Worm (Caenorhabditis elegans): ENCODE results near the gene gst-36.

gst-36 gene

DNA sequence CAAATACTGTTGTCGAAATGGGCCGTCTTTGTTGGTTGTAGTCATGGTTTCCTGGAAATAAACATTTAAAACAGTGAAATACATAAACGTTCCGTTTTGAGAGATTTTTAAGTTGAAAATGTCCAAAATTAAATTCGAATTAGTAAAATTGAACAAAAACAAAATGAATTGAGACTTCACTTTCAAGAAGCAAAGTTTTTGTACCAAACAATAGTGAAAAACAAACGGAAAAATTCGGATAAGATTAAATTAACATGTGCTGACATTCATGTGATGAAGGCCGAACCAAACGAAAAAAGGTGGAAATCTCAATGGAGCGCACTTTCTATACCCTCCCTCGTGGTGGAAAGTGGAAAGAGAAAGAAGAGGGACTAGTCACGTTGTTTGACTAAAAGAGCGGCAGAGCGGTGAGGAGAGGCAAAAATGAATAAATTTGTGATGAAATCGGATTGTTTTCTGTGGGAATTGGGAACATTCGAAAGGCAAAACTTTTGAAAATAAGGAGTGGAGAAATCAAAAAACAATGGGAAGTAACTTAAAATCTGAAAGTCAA is 24.7 kb downstream of the gst-36 start, which contains the start of gene ipla-2 (continued):
- peak; percentile 32 for TF ChIP-seq ceh-8 (GFP tag; optimal IDR thresholded peaks at IDR 0.05)
- TF ChIP-seq dsc-1 (tag; optimal IDR thresholded peaks at IDR 0.05): peak; percentile 15
- TF ChIP-seq aha-1 (tag; optimal IDR thresholded peaks at IDR 0.05): no peak
- TF ChIP-seq C04F5.9 (tag; optimal IDR thresholded peaks at IDR 0.05): no peak
- TF ChIP-seq blmp-1 (tag; optimal IDR thresholded peaks at IDR 0.05): peak; percentile 80
- TF ChIP-seq elt-2 (tag; optimal IDR thresholded peaks at IDR 0.05): no peak
- no peak for TF ChIP-seq ceh-90 (tag; optimal IDR thresholded peaks at IDR 0.05)
- TF ChIP-seq snpc-4 (tag; optimal IDR thresholded peaks at IDR 0.05): peak; percentile 32
- peak; percentile 17 for TF ChIP-seq pax-3 (tag; optimal IDR thresholded peaks at IDR 0.05)
- TF ChIP-seq ama-1 (optimal IDR thresholded peaks at IDR 0.05): no peak
- peak; percentile 15 for TF ChIP-seq egl-13 (tag; optimal IDR thresholded peaks at IDR 0.05)
- TF ChIP-seq nhr-90 (tag; optimal IDR thresholded peaks at IDR 0.05; ENCODE audit: poor library complexity): peak; percentile 28
- TF ChIP-seq nhr-20 (tag; optimal IDR thresholded peaks at IDR 0.05): peak; percentile 78
- no peak for TF ChIP-seq fkh-4 (tag; optimal IDR thresholded peaks at IDR 0.05; ENCODE audit: borderline replicate concordance)
- TF ChIP-seq lin-13 (GFP tag; optimal IDR thresholded peaks at IDR 0.05): peak; percentile 67
- peak; percentile 94 for TF ChIP-seq lin-14 (GFP tag; optimal IDR thresholded peaks at IDR 0.05)
- peak; percentile 23 for TF ChIP-seq isw-1 (GFP tag; IDR thresholded peaks at IDR 0.05)
- TF ChIP-seq efl-1 (optimal IDR thresholded peaks at IDR 0.05): peak; percentile 26 to 30
- TF ChIP-seq efl-1 (GFP tag; optimal IDR thresholded peaks at IDR 0.05 in 1 of 2): peak; percentile 34 to 65
- no peak for TF ChIP-seq sup-37 (GFP tag; optimal IDR thresholded peaks at IDR 0.05)
- TF ChIP-seq nhr-11 (tag; optimal IDR thresholded peaks at IDR 0.05): no peak
- peak; percentile 39; the same call in 1 of the 2 replicates for TF ChIP-seq nhr-19 (GFP tag; conservative IDR thresholded peaks at IDR 0.05)
- TF ChIP-seq nhr-77 (tag; optimal IDR thresholded peaks at IDR 0.05): no peak

- TF ChIP-seq unc-62 (GFP tag; optimal IDR thresholded peaks at IDR 0.05): no peak
- TF ChIP-seq grh-1 (GFP tag; IDR thresholded peaks at IDR 0.05): no peak
- TF ChIP-seq nhr-71 (tag; optimal IDR thresholded peaks at IDR 0.05): peak; percentile 40
- no peak for TF ChIP-seq pqm-1 (tag; optimal IDR thresholded peaks at IDR 0.05)
- TF ChIP-seq F16B12.6 (tag; optimal IDR thresholded peaks at IDR 0.05): no peak
- TF ChIP-seq mef-2 (tag; optimal IDR thresholded peaks at IDR 0.05): no peak
- TF ChIP-seq lin-39 (tag; optimal IDR thresholded peaks at IDR 0.05): no peak
- peak; percentile 62 for TF ChIP-seq rnt-1 (tag; optimal IDR thresholded peaks at IDR 0.05)
- TF ChIP-seq nhr-11 (tag; optimal IDR thresholded peaks at IDR 0.05): no peak
- TF ChIP-seq unc-30 (tag; optimal IDR thresholded peaks at IDR 0.05): no peak
- TF ChIP-seq aha-1 (tag; optimal IDR thresholded peaks at IDR 0.05): no peak
- no peak for TF ChIP-seq hlh-4 (tag; optimal IDR thresholded peaks at IDR 0.05)
- TF ChIP-seq lin-14 (GFP tag; optimal IDR thresholded peaks at IDR 0.05): peak; percentile 52
- no peak for TF ChIP-seq ama-1 (optimal IDR thresholded peaks at IDR 0.05)
- no peak for TF ChIP-seq fkh-4 (tag; optimal IDR thresholded peaks at IDR 0.05; ENCODE audit: borderline replicate concordance)
- no peak for TF ChIP-seq hpl-2 (GFP tag; optimal IDR thresholded peaks at IDR 0.05)
- TF ChIP-seq aly-2 (tag; optimal IDR thresholded peaks at IDR 0.05): no peak
- TF ChIP-seq nhr-19 (GFP tag; conservative IDR thresholded peaks at IDR 0.05): no peak
- TF ChIP-seq lsy-2 (tag; optimal IDR thresholded peaks at IDR 0.05): peak in 1 of 2 experiments; percentile 3
- no peak for TF ChIP-seq xbp-1 (tag; optimal IDR thresholded peaks at IDR 0.05)
- TF ChIP-seq ces-1 (GFP tag; optimal IDR thresholded peaks at IDR 0.05): no peak
Observed at ce11 chrX:9832370-9832769, 30.4 kb downstream of the gst-36 start.

ce11 chrX:9831215-9831614 is 31.5 kb downstream of the gst-36 start, which contains the start of gene rrc-1:
rrc-1 (minus strand) TSS chrX:9831288.
- peak; percentile 76 for TF ChIP-seq ceh-8 (GFP tag; optimal IDR thresholded peaks at IDR 0.05)
- no peak for TF ChIP-seq sptf-1 (tag; optimal IDR thresholded peaks at IDR 0.05)
- no peak for TF ChIP-seq nhr-71 (tag; optimal IDR thresholded peaks at IDR 0.05)
- TF ChIP-seq lir-3 (tag; optimal IDR thresholded peaks at IDR 0.05; ENCODE audit: poor library complexity): no peak
- TF ChIP-seq unc-98 (GFP tag; IDR thresholded peaks at IDR 0.05): no peak
- no peak for TF ChIP-seq alr-1 (tag; optimal IDR thresholded peaks at IDR 0.05; ENCODE audit: borderline replicate concordance)

Data from whole organism, L1 larva.